Worm (Caenorhabditis elegans) whole organism, L4/young adult: ENCODE measurements around the gene ZC404.16.

ENCODE experiments used
- W03F9.2 ChIP-seq: fragments of 150-350 bp; optimal IDR thresholded peaks from 2 replicates; lab custom pipeline; 2014; ENCODE audit warnings: missing biosample characterization, missing genetic modification characterization
- him-1 ChIP-seq: sonication (generic microtip); optimal IDR thresholded peaks from 2 replicates; lab custom pipeline; 2016; ENCODE audit warnings: missing genotype, missing genetic modification reagents, missing genetic modification characterization, missing compliant biosample characterization

DNA sequence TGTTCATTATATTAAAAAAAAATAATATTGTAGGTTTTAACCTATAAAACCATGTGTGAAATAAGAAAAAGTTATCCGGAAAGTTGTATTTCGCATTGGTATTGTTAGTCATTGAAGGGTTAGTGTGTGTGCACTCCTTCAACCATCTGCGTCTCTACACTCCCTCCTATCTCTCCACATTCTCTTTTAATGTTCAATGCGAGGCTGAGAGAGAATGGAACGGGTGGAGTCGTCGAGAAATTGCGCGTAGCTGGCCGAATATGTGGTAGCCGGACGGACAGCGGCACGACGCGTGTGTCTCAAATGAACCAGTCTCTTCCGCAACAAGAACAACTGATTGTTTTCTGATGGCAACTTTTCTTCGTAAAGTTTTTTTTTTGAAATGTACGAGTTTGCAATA lies 23.3 kb upstream of the ZC404.16 start:
- no peak for TF ChIP-seq him-1 (tag; lab: Kevin White, UChicago)
- no peak for TF ChIP-seq W03F9.2 (tag; lab: Kevin White, UChicago)
